Worm (Caenorhabditis elegans) whole organism, young adult: ENCODE data around the gene K01A6.6.
A peak's percentile ranks its signal among the peaks of the same experiment; 100 is the strongest.

ENCODE experiments used
- B0035.1 ChIP-seq: sonication (generic microtip); optimal IDR thresholded peaks from 2 replicates; lab custom pipeline; 2016; ENCODE audit warnings: missing genetic modification characterization, mild to moderate bottlenecking, missing compliant biosample characterization, missing genotype, missing genetic modification reagents
- C06A6.2 ChIP-seq: fragments of 200-800 bp; sonication (Bioruptor generic); conservative IDR thresholded peaks from 2 replicates; pipeline ENCODE4 v1.3.6; 2022; ENCODE audit warnings: missing genetic modification characterization, missing compliant biosample characterization
- C17E4.6 ChIP-seq: fragments of 200-800 bp; sonication (Bioruptor generic); IDR thresholded peaks from 2 replicates; pipeline ENCODE4 v1.3.6; 2022; ENCODE audit warnings: missing genetic modification reagents, missing genetic modification characterization, missing compliant biosample characterization
- F23B12.7 ChIP-seq: sonication (generic microtip); optimal IDR thresholded peaks from 2 replicates; lab custom pipeline; 2017; ENCODE audit warnings: missing genetic modification characterization, mild to moderate bottlenecking, missing compliant biosample characterization, antibody characterized with exemption, moderate library complexity; ENCODE audit not compliant: insufficient read depth
- F33H1.4 ChIP-seq: fragments of 200-800 bp; sonication (Bioruptor generic); IDR thresholded peaks from 2 replicates; pipeline ENCODE4 v1.3.6; 2022; ENCODE audit warnings: missing genetic modification reagents, missing genetic modification characterization, missing compliant biosample characterization
- F55B11.4 ChIP-seq: sonication (generic microtip); optimal IDR thresholded peaks from 2 replicates; lab custom pipeline; 2016; ENCODE audit warnings: missing compliant biosample characterization, missing genetic modification characterization, borderline replicate concordance; ENCODE audit not compliant: insufficient read depth
- F57C9.4 ChIP-seq: sonication (generic microtip); optimal IDR thresholded peaks from 2 replicates; lab custom pipeline; 2017; ENCODE audit warnings: mild to moderate bottlenecking, missing genetic modification characterization, missing compliant biosample characterization
- K11D2.4 ChIP-seq: fragments of 200-800 bp; sonication (Bioruptor generic); IDR thresholded peaks from 2 replicates; pipeline ENCODE4 v1.3.6; 2022; ENCODE audit warnings: missing genetic modification reagents, missing genetic modification characterization, missing compliant biosample characterization
- K12H6.12 ChIP-seq: fragments of 200-800 bp; sonication (Bioruptor generic); optimal IDR thresholded peaks from 2 replicates; lab custom pipeline; 2018; ENCODE audit warnings: mild to moderate bottlenecking, missing genetic modification characterization, missing compliant biosample characterization
- T26A5.8 ChIP-seq: sonication (generic microtip); optimal IDR thresholded peaks from 2 replicates; lab custom pipeline; 2016; ENCODE audit warnings: missing genetic modification characterization, missing compliant biosample characterization
- akir-1 ChIP-seq: fragments of 200-800 bp; sonication (Bioruptor generic); optimal IDR thresholded peaks from 2 replicates; lab custom pipeline; 2018; ENCODE audit warnings: mild to moderate bottlenecking, missing genetic modification characterization, moderate library complexity, missing compliant biosample characterization
- ama-1 ChIP-seq, 3 experiments: fragments of 150-350 bp in 1 of 3; sonication (generic microtip) in 2 of 3; optimal IDR thresholded peaks; 2 replicates each; lab custom pipeline; 2014 to 2018; ENCODE audit warnings: missing biosample characterization in 2 of 3, missing genetic modification characterization in 2 of 3, missing genetic modification reagents in 2 of 3
- aptf-3 ChIP-seq: fragments of 200-800 bp; sonication (Bioruptor generic); IDR thresholded peaks from 2 replicates; pipeline ENCODE4 v1.3.6; 2022; ENCODE audit warnings: missing genetic modification characterization, missing compliant biosample characterization
- atf-7 ChIP-seq: sonication (generic microtip); optimal IDR thresholded peaks from 2 replicates; lab custom pipeline; 2017; ENCODE audit warnings: mild to moderate bottlenecking, missing genetic modification characterization, missing compliant biosample characterization
- athp-1 ChIP-seq: sonication (generic microtip); optimal IDR thresholded peaks from 2 replicates; lab custom pipeline; 2017; ENCODE audit warnings: mild to moderate bottlenecking, missing genetic modification characterization, missing compliant biosample characterization
- attf-3 ChIP-seq: fragments of 200-800 bp; sonication (Bioruptor generic); conservative IDR thresholded peaks from 2 replicates; pipeline ENCODE4 v1.3.6; 2022; ENCODE audit warnings: missing genetic modification reagents, missing genetic modification characterization, missing compliant biosample characterization
- bed-2 ChIP-seq: fragments of 200-800 bp; sonication (Bioruptor generic); IDR thresholded peaks from 2 replicates; pipeline ENCODE4 v1.3.6; 2022; ENCODE audit warnings: missing genetic modification reagents, missing genetic modification characterization, missing compliant biosample characterization
- ccch-3 ChIP-seq: fragments of 200-800 bp; sonication (Bioruptor generic); optimal IDR thresholded peaks from 2 replicates; lab custom pipeline; 2018; ENCODE audit warnings: mild to moderate bottlenecking, missing genetic modification characterization, missing compliant biosample characterization
- cebp-1 ChIP-seq, 2 experiments: fragments of 200-800 bp in 1 of 2; sonication (Bioruptor generic) in 1 of 2; sonication (generic microtip) in 1 of 2; IDR thresholded peaks in 1 of 2; optimal IDR thresholded peaks in 1 of 2; 2 replicates each; pipeline versions ENCODE4 v1.3.6 to Lab custom; 2017 to 2022; ENCODE audit warnings: missing compliant biosample characterization in 2 of 2, missing genetic modification characterization in 2 of 2, mild to moderate bottlenecking in 1 of 2, missing genetic modification reagents in 1 of 2, moderate library complexity in 1 of 2
- ceh-100 ChIP-seq: fragments of 200-800 bp; sonication (Bioruptor generic); IDR thresholded peaks from 2 replicates; pipeline ENCODE4 v1.3.6; 2022; ENCODE audit warnings: missing genetic modification reagents, missing genetic modification characterization, missing compliant biosample characterization
- ceh-27 ChIP-seq: fragments of 200-800 bp; sonication (Bioruptor generic); optimal IDR thresholded peaks from 2 replicates; lab custom pipeline; 2018; ENCODE audit warnings: mild to moderate bottlenecking, missing genetic modification characterization, moderate library complexity, missing compliant biosample characterization
- ceh-40 ChIP-seq: fragments of 200-800 bp; sonication (Bioruptor generic); IDR thresholded peaks from 2 replicates; pipeline ENCODE4 v1.3.6; 2022; ENCODE audit warnings: missing genetic modification characterization, missing compliant biosample characterization
- ceh-58 ChIP-seq: fragments of 200-800 bp; sonication (Bioruptor generic); IDR thresholded peaks from 2 replicates; pipeline ENCODE4 v1.3.6; 2022; ENCODE audit warnings: missing genetic modification characterization, missing compliant biosample characterization
- ceh-91 ChIP-seq: fragments of 200-800 bp; sonication (Bioruptor generic); IDR thresholded peaks from 2 replicates; pipeline ENCODE4 v1.3.6; 2022; ENCODE audit warnings: missing genetic modification reagents, missing genetic modification characterization, missing compliant biosample characterization
- dox-1 ChIP-seq: fragments of 200-800 bp; sonication (Bioruptor generic); IDR thresholded peaks from 2 replicates; pipeline ENCODE4 v1.3.6; 2022; ENCODE audit warnings: missing genetic modification reagents, missing genetic modification characterization, missing compliant biosample characterization
- dpff-1 ChIP-seq: sonication (generic microtip); optimal IDR thresholded peaks from 2 replicates; lab custom pipeline; 2017; ENCODE audit warnings: mild to moderate bottlenecking, missing genetic modification characterization, missing compliant biosample characterization
- efl-1 ChIP-seq: fragments of 150-350 bp; optimal IDR thresholded peaks from 2 replicates; lab custom pipeline; 2014; ENCODE audit warnings: missing biosample characterization, missing genetic modification reagents, missing genetic modification characterization
- ekl-4 ChIP-seq: fragments of 200-800 bp; sonication (Bioruptor generic); IDR thresholded peaks from 2 replicates; pipeline ENCODE4 v1.3.6; 2022; ENCODE audit warnings: missing genetic modification reagents, missing genetic modification characterization, missing compliant biosample characterization
- hmg-20 ChIP-seq: fragments of 200-800 bp; sonication (Bioruptor generic); IDR thresholded peaks from 2 replicates; pipeline ENCODE4 v1.3.6; 2022; ENCODE audit warnings: missing genetic modification reagents, missing genetic modification characterization, missing compliant biosample characterization
- lag-1 ChIP-seq: fragments of 200-800 bp; sonication (Bioruptor generic); IDR thresholded peaks from 2 replicates; pipeline ENCODE4 v1.3.6; 2022; ENCODE audit warnings: missing genetic modification reagents, missing genetic modification characterization, missing compliant biosample characterization
- lsl-1 ChIP-seq: fragments of 200-800 bp; sonication (Bioruptor generic); optimal IDR thresholded peaks from 2 replicates; lab custom pipeline; 2018; ENCODE audit warnings: mild to moderate bottlenecking, missing genetic modification characterization, moderate library complexity, missing compliant biosample characterization
- madf-3 ChIP-seq: fragments of 200-800 bp; sonication (Bioruptor generic); IDR thresholded peaks from 2 replicates; pipeline ENCODE4 v1.3.6; 2022; ENCODE audit warnings: missing genetic modification reagents, missing genetic modification characterization, missing compliant biosample characterization
- madf-6 ChIP-seq: fragments of 200-800 bp; sonication (Bioruptor generic); IDR thresholded peaks from 2 replicates; pipeline ENCODE4 v1.3.6; 2022; ENCODE audit warnings: missing genetic modification reagents, missing genetic modification characterization, missing compliant biosample characterization
- mxl-1 ChIP-seq: sonication (generic microtip); optimal IDR thresholded peaks from 2 replicates; lab custom pipeline; 2016; ENCODE audit warnings: missing genetic modification characterization, missing compliant biosample characterization
- nfya-1 ChIP-seq: sonication (generic microtip); optimal IDR thresholded peaks from 2 replicates; lab custom pipeline; 2017; ENCODE audit warnings: antibody characterized with exemption, missing compliant biosample characterization, missing genetic modification characterization, borderline replicate concordance; ENCODE audit not compliant: insufficient read depth
- nhr-27 ChIP-seq: fragments of 200-800 bp; sonication (Bioruptor generic); optimal IDR thresholded peaks from 2 replicates; lab custom pipeline; 2018; ENCODE audit warnings: mild to moderate bottlenecking, missing genetic modification characterization, moderate library complexity, missing compliant biosample characterization
- nhr-80 ChIP-seq: sonication (generic microtip); optimal IDR thresholded peaks from 2 replicates; lab custom pipeline; 2016; ENCODE audit warnings: missing genetic modification characterization, missing compliant biosample characterization
- pbrm-1 ChIP-seq: fragments of 200-800 bp; sonication (Bioruptor generic); IDR thresholded peaks from 2 replicates; pipeline ENCODE4 v1.3.6; 2022; ENCODE audit warnings: missing genetic modification reagents, missing genetic modification characterization, missing compliant biosample characterization
- repo-1 ChIP-seq: sonication (generic microtip); optimal IDR thresholded peaks from 2 replicates; lab custom pipeline; 2017; ENCODE audit warnings: mild to moderate bottlenecking, missing genetic modification characterization, missing compliant biosample characterization
- snpc-1.3 ChIP-seq: sonication (generic microtip); optimal IDR thresholded peaks from 2 replicates; lab custom pipeline; 2017; ENCODE audit warnings: missing genetic modification characterization, mild to moderate bottlenecking, missing compliant biosample characterization, antibody characterized with exemption, moderate library complexity, missing genotype, missing genetic modification reagents; ENCODE audit not compliant: insufficient read depth
- snpc-3.4 ChIP-seq: sonication (generic microtip); optimal IDR thresholded peaks from 2 replicates; lab custom pipeline; 2017; ENCODE audit warnings: missing genetic modification characterization, mild to moderate bottlenecking, missing compliant biosample characterization, antibody characterized with exemption, moderate library complexity, missing genotype, missing genetic modification reagents
- snpc-4 ChIP-seq, 5 experiments: fragments of 150-350 bp in 1 of 5; sonication (generic microtip) in 4 of 5; optimal IDR thresholded peaks; 2 replicates each; lab custom pipeline; 2014 to 2018; ENCODE audit warnings: missing genetic modification characterization in 5 of 5, missing biosample characterization in 3 of 5, antibody characterized with exemption in 2 of 5, mild to moderate bottlenecking in 2 of 5, missing compliant biosample characterization in 2 of 5, missing genotype in 2 of 5, moderate library complexity in 2 of 5, missing genetic modification reagents in 1 of 5
- tbp1 ChIP-seq: fragments of 200-800 bp; sonication (Bioruptor generic); optimal IDR thresholded peaks from 2 replicates; lab custom pipeline; 2018; ENCODE audit warnings: mild to moderate bottlenecking, missing genetic modification characterization, missing compliant biosample characterization
- unc-130 ChIP-seq: sonication (generic microtip); optimal IDR thresholded peaks from 2 replicates; lab custom pipeline; 2016; ENCODE audit warnings: missing genetic modification reagents, missing genetic modification characterization, missing compliant biosample characterization
- unc-62 ChIP-seq: fragments of 150-350 bp; optimal IDR thresholded peaks from 2 replicates; lab custom pipeline; 2014; ENCODE audit warnings: missing biosample characterization, missing genetic modification reagents, missing genetic modification characterization
- zim-3 ChIP-seq: sonication (generic microtip); optimal IDR thresholded peaks from 2 replicates; lab custom pipeline; 2017; ENCODE audit warnings: mild to moderate bottlenecking, missing genetic modification characterization, moderate library complexity, missing compliant biosample characterization
- ztf-26 ChIP-seq: sonication (generic microtip); optimal IDR thresholded peaks from 2 replicates; lab custom pipeline; 2017; ENCODE audit warnings: missing genetic modification characterization, missing compliant biosample characterization

K01A6.6 gene

DNA sequence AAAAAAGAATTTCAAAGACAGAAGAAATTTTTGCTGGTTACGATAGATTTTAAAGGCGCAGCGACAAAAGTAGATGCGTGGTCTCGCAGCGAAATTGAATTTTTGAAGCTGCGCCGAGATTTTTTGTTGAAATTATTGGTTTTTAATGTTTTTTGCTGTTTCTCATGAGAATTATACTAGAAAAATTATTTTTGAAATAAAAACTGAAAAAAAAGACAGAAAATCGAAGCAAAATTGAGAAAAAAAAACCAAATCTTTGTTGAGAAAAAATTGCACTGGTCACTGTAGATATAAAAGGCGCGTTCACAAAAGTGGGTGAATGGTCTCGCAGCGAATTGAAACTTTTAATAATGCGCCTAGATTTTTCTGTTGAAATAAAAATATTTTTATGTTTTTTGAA lies 39.5 kb upstream of the K01A6.6 start (continued):
- TF ChIP-seq F55B11.4 (tag; lab: Kevin White, UChicago) (no peak), repo-1 (tag; lab: Kevin White, UChicago) (no peak), attf-3 (GFP tag; lab: Robert Waterston, UW) (no peak), lsl-1 (GFP tag; lab: Kevin White, UChicago) (peak; percentile 98), lag-1 (GFP tag; lab: Robert Waterston, UW) (no peak), F33H1.4 (GFP tag; lab: Robert Waterston, UW) (peak; percentile 95), hmg-20 (no peak), mxl-1 (tag; lab: Kevin White, UChicago) (no peak), pbrm-1 (GFP tag; lab: Robert Waterston, UW) (peak; percentile 48; the same call in 1 of the 2 replicates), ztf-26 (no peak), B0035.1 (tag; lab: Kevin White, UChicago) (no peak), madf-6 (GFP tag; lab: Robert Waterston, UW) (peak; percentile 95), athp-1 (tag; lab: Kevin White, UChicago) (peak; percentile 7), C17E4.6 (GFP tag; lab: Robert Waterston, UW) (no peak), dpff-1 (no peak), C06A6.2 (no peak), ekl-4 (GFP tag; lab: Robert Waterston, UW) (0 out of 2 replicates have a peak, but pooled peaks have one; percentile 33), bed-2 (GFP tag; lab: Robert Waterston, UW) (no peak), K11D2.4 (GFP tag; lab: Robert Waterston, UW) (no peak), snpc-1.3 (peak; percentile 56), ama-1 (optimal IDR thresholded peaks at IDR 0.05; lab: Kevin White, UChicago) (no peak), ama-1 (GFP tag; optimal IDR thresholded peaks at IDR 0.05; lab: Kevin White, UChicago) (no peak), snpc-3.4 (peak; percentile 25), ceh-27 (GFP tag; lab: Kevin White, UChicago) (no peak), ceh-100 (no peak), unc-62 (GFP tag; lab: Kevin White, UChicago) (no peak), nhr-80 (no peak), K12H6.12 (tag; lab: Kevin White, UChicago) (no peak), atf-7 (no peak), ccch-3 (GFP tag; lab: Kevin White, UChicago) (no peak), snpc-4 (GFP tag; optimal IDR thresholded peaks at IDR 0.05; lab: Kevin White, UChicago) (no peak), snpc-4 (tag; optimal IDR thresholded peaks at IDR 0.05; lab: Kevin White, UChicago) (peak in 3 of 4 experiments; percentile 0 to 70 (median 17)), nfya-1 (tag; lab: Kevin White, UChicago) (no peak), F23B12.7 (no peak), aptf-3 (GFP tag; lab: Robert Waterston, UW) (no peak), cebp-1 (GFP tag; IDR thresholded peaks at IDR 0.05; lab: Robert Waterston, UW) (no peak), cebp-1 (tag; optimal IDR thresholded peaks at IDR 0.05; lab: Kevin White, UChicago) (no peak), zim-3 (tag; lab: Kevin White, UChicago) (no peak), efl-1 (peak; percentile 49), tbp1 (GFP tag; lab: Kevin White, UChicago) (peak; percentile 43), dox-1 (GFP tag; lab: Robert Waterston, UW) (no peak; the same call in 1 of the 2 replicates), ceh-91 (GFP tag; lab: Robert Waterston, UW) (peak; percentile 75), T26A5.8 (no peak), ceh-58 (GFP tag; lab: Robert Waterston, UW) (no peak), ceh-40 (no peak), madf-3 (GFP tag; lab: Robert Waterston, UW) (no peak), F57C9.4 (tag; lab: Kevin White, UChicago) (no peak), akir-1 (GFP tag; lab: Kevin White, UChicago) (no peak), nhr-27 (no peak), unc-130 (peak; percentile 23)
